Fruit fly (Drosophila melanogaster) whole organism, embryonic: ENCODE data around the gene IntS2.

ENCODE experiments used
- Aef1 ChIP-seq: fragments of 200-800 bp; sonication (Bioruptor generic); IDR thresholded peaks from 3 replicates; pipeline ENCODE4 v1.3.6; 2022; ENCODE audit warnings: missing biosample characterization, missing genetic modification characterization
- Bgb ChIP-seq: fragments of 200-800 bp; sonication (Bioruptor generic); IDR thresholded peaks from 2 replicates; pipeline ENCODE4 v1.3.6; 2022; ENCODE audit warnings: missing biosample characterization, missing genetic modification characterization; ENCODE audit not compliant: partially characterized antibody
- CG10147 ChIP-seq: fragments of 200-800 bp; sonication (Bioruptor generic); optimal IDR thresholded peaks from 2 replicates; lab custom pipeline; 2019; ENCODE audit warnings: missing biosample characterization, mild to moderate bottlenecking, missing genetic modification characterization, moderate library complexity
- CG10366 ChIP-seq: fragments of 200-800 bp; sonication (Bioruptor generic); IDR thresholded peaks from 2 replicates; pipeline ENCODE4 v1.3.6; 2022; ENCODE audit warnings: missing biosample characterization, missing genetic modification characterization
- CG12155 ChIP-seq: fragments of 200-800 bp; sonication (Bioruptor generic); optimal IDR thresholded peaks from 3 replicates; lab custom pipeline; 2016; ENCODE audit warnings: missing biosample characterization, missing genetic modification characterization
- CG13123 ChIP-seq: fragments of 200-800 bp; sonication (Bioruptor generic); optimal IDR thresholded peaks from 2 replicates; lab custom pipeline; 2016; ENCODE audit warnings: missing biosample characterization, missing genetic modification characterization
- CG13775 ChIP-seq: fragments of 200-800 bp; sonication (Bioruptor generic); optimal IDR thresholded peaks from 3 replicates; lab custom pipeline; 2017; ENCODE audit warnings: missing biosample characterization, mild to moderate bottlenecking, missing genetic modification characterization
- CG14860 ChIP-seq: fragments of 200-800 bp; sonication (Bioruptor generic); IDR thresholded peaks from 3 replicates; pipeline ENCODE4 v1.3.6; 2022; ENCODE audit warnings: missing biosample characterization, missing genetic modification characterization; ENCODE audit not compliant: partially characterized antibody
- CG30431 ChIP-seq: fragments of 200-800 bp; sonication (Bioruptor generic); optimal IDR thresholded peaks from 2 replicates; lab custom pipeline; 2017; ENCODE audit warnings: missing biosample characterization, missing genetic modification characterization
- CG34376 ChIP-seq: fragments of 200-800 bp; sonication (Bioruptor generic); optimal IDR thresholded peaks from 2 replicates; lab custom pipeline; 2018; ENCODE audit warnings: missing biosample characterization, mild to moderate bottlenecking, missing genetic modification characterization
- CG3726 ChIP-seq: fragments of 200-800 bp; sonication (Bioruptor generic); IDR thresholded peaks from 3 replicates; pipeline ENCODE4, ENCODE4 v1.3.6; 2022; ENCODE audit warnings: missing biosample characterization, missing genetic modification characterization
- CG3838 ChIP-seq: fragments of 200-800 bp; sonication (Bioruptor generic); optimal IDR thresholded peaks from 3 replicates; lab custom pipeline; 2016; ENCODE audit warnings: missing biosample characterization, missing genetic modification characterization
- CG3847 ChIP-seq: fragments of 200-800 bp; sonication (Bioruptor generic); IDR thresholded peaks from 2 replicates; pipeline ENCODE4 v1.3.6; 2022; ENCODE audit warnings: missing biosample characterization, missing genetic modification characterization
- CG43689 ChIP-seq: fragments of 200-800 bp; sonication (Bioruptor generic); IDR thresholded peaks from 2 replicates; pipeline ENCODE4 v1.3.6; 2022; ENCODE audit warnings: missing biosample characterization, missing genetic modification characterization
- CG4404 ChIP-seq: fragments of 200-800 bp; sonication (Bioruptor generic); IDR thresholded peaks from 2 replicates; pipeline ENCODE4 v1.3.6; 2022; ENCODE audit warnings: missing biosample characterization, missing genetic modification characterization
- CG4730 ChIP-seq: fragments of 200-800 bp; sonication (Bioruptor generic); IDR thresholded peaks from 2 replicates; pipeline ENCODE4 v1.3.6; 2022; ENCODE audit warnings: missing biosample characterization, missing genetic modification characterization
- CG6791 ChIP-seq: fragments of 200-800 bp; sonication (Bioruptor generic); IDR thresholded peaks from 3 replicates; pipeline ENCODE4 v1.3.6; 2022; ENCODE audit warnings: missing biosample characterization, missing genetic modification characterization; ENCODE audit not compliant: partially characterized antibody
- CG8290 ChIP-seq, 3 experiments: fragments of 200-800 bp; sonication (Bioruptor generic); optimal IDR thresholded peaks; 2 replicates each; lab custom pipeline; 2016 to 2019; ENCODE audit warnings: missing biosample characterization in 3 of 3, missing genetic modification characterization in 3 of 3, mild to moderate bottlenecking in 2 of 3, moderate library complexity in 1 of 3
- CkIIα-i1 ChIP-seq: fragments of 200-800 bp; sonication (Bioruptor generic); IDR thresholded peaks from 2 replicates; pipeline ENCODE4 v1.3.6; 2022; ENCODE audit warnings: missing biosample characterization, missing genetic modification characterization
- Dek ChIP-seq: fragments of 200-800 bp; sonication (Bioruptor generic); optimal IDR thresholded peaks from 3 replicates; lab custom pipeline; 2019; ENCODE audit warnings: missing biosample characterization, mild to moderate bottlenecking, missing genetic modification characterization, moderate library complexity
- Hand ChIP-seq: fragments of 200-800 bp; sonication (Bioruptor generic); optimal IDR thresholded peaks from 2 replicates; lab custom pipeline; 2017; ENCODE audit warnings: mild to moderate bottlenecking, missing biosample characterization, missing genetic modification reagents, missing genetic modification characterization
- Hmx ChIP-seq: fragments of 200-800 bp; sonication (Bioruptor generic); optimal IDR thresholded peaks from 2 replicates; lab custom pipeline; 2016; ENCODE audit warnings: missing biosample characterization, missing genetic modification characterization
- Mad ChIP-seq: fragments of 200-800 bp; sonication (Bioruptor generic); optimal IDR thresholded peaks from 2 replicates; lab custom pipeline; 2016; ENCODE audit warnings: missing biosample characterization, missing genetic modification characterization
- Myb ChIP-seq: fragments of 200-800 bp; sonication (Bioruptor generic); optimal IDR thresholded peaks from 2 replicates; lab custom pipeline; 2016; ENCODE audit warnings: missing biosample characterization, missing genetic modification characterization
- NC2β ChIP-seq: fragments of 200-800 bp; sonication (Bioruptor generic); optimal IDR thresholded peaks from 2 replicates; lab custom pipeline; 2016; ENCODE audit warnings: missing biosample characterization, missing genetic modification characterization
- Nf-YB ChIP-seq: fragments of 200-800 bp; sonication (Bioruptor generic); optimal IDR thresholded peaks from 3 replicates; lab custom pipeline; 2019; ENCODE audit warnings: missing biosample characterization, mild to moderate bottlenecking, missing genetic modification characterization, moderate library complexity
- Nf-YC ChIP-seq: fragments of 200-800 bp; optimal IDR thresholded peaks from 3 replicates; lab custom pipeline; 2019; ENCODE audit warnings: missing biosample characterization, mild to moderate bottlenecking, missing genetic modification characterization, moderate library complexity
- Ravus ChIP-seq: fragments of 200-800 bp; sonication (Bioruptor generic); IDR thresholded peaks from 2 replicates; pipeline ENCODE4 v1.3.6; 2022; ENCODE audit warnings: missing biosample characterization, missing genetic modification characterization
- Rx ChIP-seq: fragments of 200-800 bp; sonication (Bioruptor generic); IDR thresholded peaks from 2 replicates; pipeline ENCODE4 v1.3.6; 2022; ENCODE audit warnings: missing biosample characterization, missing genetic modification characterization
- abd-A ChIP-seq: fragments of 200-800 bp; sonication (Bioruptor generic); optimal IDR thresholded peaks from 3 replicates; lab custom pipeline; 2019; ENCODE audit warnings: missing biosample characterization, mild to moderate bottlenecking, missing genetic modification characterization, moderate library complexity
- ase ChIP-seq: fragments of 200-800 bp; sonication (Bioruptor generic); IDR thresholded peaks from 3 replicates; pipeline ENCODE4 v1.3.6; 2022; ENCODE audit warnings: missing biosample characterization, missing genetic modification characterization
- dimm ChIP-seq: fragments of 200-800 bp; sonication (Bioruptor generic); IDR thresholded peaks from 2 replicates; pipeline ENCODE4 v1.3.6; 2022; ENCODE audit warnings: missing biosample characterization, missing genetic modification characterization
- exex ChIP-seq: fragments of 200-800 bp; sonication (Bioruptor generic); optimal IDR thresholded peaks from 4 replicates; lab custom pipeline; 2018; ENCODE audit warnings: missing biosample characterization, mild to moderate bottlenecking, missing genetic modification characterization, moderate library complexity
- hbn ChIP-seq: fragments of 200-800 bp; sonication (Bioruptor generic); IDR thresholded peaks from 2 replicates; pipeline ENCODE4 v1.3.6; 2022; ENCODE audit warnings: missing biosample characterization, missing genetic modification characterization; ENCODE audit not compliant: partially characterized antibody
- inv ChIP-seq: fragments of 200-800 bp; sonication (Bioruptor generic); IDR thresholded peaks from 2 replicates; pipeline ENCODE4 v1.3.6; 2022; ENCODE audit warnings: missing biosample characterization, missing genetic modification characterization; ENCODE audit not compliant: partially characterized antibody
- lilli ChIP-seq: fragments of 200-800 bp; sonication (Bioruptor generic); optimal IDR thresholded peaks from 3 replicates; lab custom pipeline; 2016; ENCODE audit warnings: missing biosample characterization, missing genetic modification characterization
- onecut ChIP-seq: fragments of 200-800 bp; sonication (Bioruptor generic); IDR thresholded peaks from 2 replicates; pipeline ENCODE4 v1.3.6; 2022; ENCODE audit warnings: missing biosample characterization, missing genetic modification characterization
- pb ChIP-seq: fragments of 200-800 bp; sonication (Bioruptor generic); optimal IDR thresholded peaks from 3 replicates; lab custom pipeline; 2016; ENCODE audit warnings: missing biosample characterization, missing genetic modification characterization
- phol ChIP-seq: fragments of 200-800 bp; sonication (Bioruptor generic); optimal IDR thresholded peaks from 3 replicates; lab custom pipeline; 2018; ENCODE audit warnings: missing biosample characterization, mild to moderate bottlenecking, missing genetic modification characterization, moderate library complexity
- pita ChIP-seq: fragments of 200-800 bp; sonication (Bioruptor generic); optimal IDR thresholded peaks from 2 replicates; lab custom pipeline; 2017; ENCODE audit warnings: missing biosample characterization, mild to moderate bottlenecking, missing genetic modification characterization
- pnt ChIP-seq: fragments of 200-800 bp; sonication (Bioruptor generic); optimal IDR thresholded peaks from 3 replicates; lab custom pipeline; 2016; ENCODE audit warnings: missing biosample characterization, missing genetic modification characterization
- rib ChIP-seq: fragments of 200-800 bp; sonication (Bioruptor generic); IDR thresholded peaks from 2 replicates; pipeline ENCODE4 v1.3.6; 2022; ENCODE audit warnings: missing biosample characterization, missing genetic modification characterization
- sd ChIP-seq: fragments of 200-800 bp; sonication (Bioruptor generic); optimal IDR thresholded peaks from 3 replicates; lab custom pipeline; 2018; ENCODE audit warnings: missing biosample characterization, mild to moderate bottlenecking, missing genetic modification characterization, moderate library complexity
- sim ChIP-seq: fragments of 200-800 bp; sonication (Bioruptor generic); IDR thresholded peaks from 2 replicates; pipeline ENCODE4 v1.3.6; 2022; ENCODE audit warnings: missing biosample characterization, missing genetic modification characterization
- slou ChIP-seq: fragments of 200-800 bp; sonication (Bioruptor generic); optimal IDR thresholded peaks from 3 replicates; lab custom pipeline; 2016; ENCODE audit warnings: missing biosample characterization, missing genetic modification characterization
- sug ChIP-seq: fragments of 200-800 bp; optimal IDR thresholded peaks from 2 replicates; lab custom pipeline; 2019; ENCODE audit warnings: missing biosample characterization, mild to moderate bottlenecking, missing genetic modification characterization, moderate library complexity
- tio ChIP-seq: fragments of 200-800 bp; sonication (Bioruptor generic); optimal IDR thresholded peaks from 2 replicates; lab custom pipeline; 2017; ENCODE audit warnings: missing biosample characterization, missing genetic modification characterization, inconsistent platforms
- trem ChIP-seq: fragments of 200-800 bp; optimal IDR thresholded peaks from 3 replicates; lab custom pipeline; 2019; ENCODE audit warnings: missing biosample characterization, mild to moderate bottlenecking, missing genetic modification characterization, moderate library complexity
- wor ChIP-seq: fragments of 200-800 bp; sonication (Bioruptor generic); IDR thresholded peaks from 2 replicates; pipeline ENCODE4 v1.3.6; 2022; ENCODE audit warnings: missing biosample characterization, missing genetic modification characterization

The IntS2 gene

dm6 chrX:17682745-17683505 lies 26.3 kb upstream of the IntS2 start (continued):
- TF ChIP-seq sim (peak; percentile 49; the same call in 1 of the 2 replicates), Dek (tag; lab: Kevin White, UChicago) (no peak), trem (tag; lab: Kevin White, UChicago) (peak; percentile 26), onecut (GFP tag; lab: Robert Waterston, UW) (peak; percentile 61), CG14860 (GFP tag; lab: Robert Waterston, UW) (no peak), wor (GFP tag; lab: Robert Waterston, UW) (peak; percentile 78), CG12155 (GFP tag; lab: Kevin White, UChicago) (peak; percentile 24), CG30431 (GFP tag; lab: Kevin White, UChicago) (peak; percentile 0), CG43689 (peak; percentile 63), CG4730 (peak; percentile 79), NC2β (no peak), CG34376 (GFP tag; lab: Kevin White, UChicago) (no peak), Hmx (GFP tag; lab: Kevin White, UChicago) (no peak), exex (tag; lab: Kevin White, UChicago) (no peak), CG3838 (GFP tag; lab: Kevin White, UChicago) (no peak), CG8290 (GFP tag; optimal IDR thresholded peaks at IDR 0.05; lab: Kevin White, UChicago) (no peak), CG8290 (tag; optimal IDR thresholded peaks at IDR 0.05; lab: Kevin White, UChicago) (no peak), Bgb (GFP tag; lab: Robert Waterston, UW) (no peak), CG6791 (GFP tag; lab: Robert Waterston, UW) (0 out of 3 replicates have a peak, but pooled peaks have one; percentile 8), rib (GFP tag; lab: Robert Waterston, UW) (peak; percentile 38; the same call in 1 of the 2 replicates), dimm (GFP tag; lab: Robert Waterston, UW) (peak; percentile 59; the same call in 1 of the 2 replicates), hbn (no peak), pita (no peak), Rx (GFP tag; lab: Robert Waterston, UW) (peak; percentile 75), pnt (GFP tag; lab: Kevin White, UChicago) (peak; percentile 28), phol (tag; lab: Kevin White, UChicago) (peak; percentile 67), inv (GFP tag; lab: Robert Waterston, UW) (no peak), tio (GFP tag; lab: Kevin White, UChicago) (peak; percentile 25), slou (GFP tag; lab: Kevin White, UChicago) (no peak), CG10147 (GFP tag; lab: Kevin White, UChicago) (no peak), Nf-YC (tag; lab: Kevin White, UChicago) (no peak), CG10366 (GFP tag; lab: Robert Waterston, UW) (peak; percentile 82), abd-A (tag; lab: Kevin White, UChicago) (peak; percentile 23), CkIIα-i1 (GFP tag; lab: Robert Waterston, UW) (no peak), CG13123 (GFP tag; lab: Kevin White, UChicago) (no peak), ase (peak; percentile 84), CG3726 (peak; percentile 68; the same call in 2 of the 3 replicates), Aef1 (peak; percentile 86), Ravus (GFP tag; lab: Robert Waterston, UW) (no peak; the same call in none of the 2 replicates), sd (tag; lab: Kevin White, UChicago) (peak; percentile 1), Hand (GFP tag; lab: Kevin White, UChicago) (no peak), pb (GFP tag; lab: Kevin White, UChicago) (no peak), CG3847 (GFP tag; lab: Robert Waterston, UW) (peak; percentile 38), CG4404 (no peak), Myb (GFP tag; lab: Kevin White, UChicago) (no peak), Nf-YB (peak; percentile 19), sug (tag; lab: Kevin White, UChicago) (no peak), CG13775 (GFP tag; lab: Kevin White, UChicago) (peak; percentile 28), Mad (GFP tag; lab: Kevin White, UChicago) (peak; percentile 2), lilli (peak; percentile 67)
